Fruit fly (Drosophila melanogaster) whole organism, embryonic: ENCODE results near the gene CG13248.
A peak's percentile ranks its signal among the peaks of the same experiment; 100 is the strongest.

Source experiments
- Atf-2 ChIP-seq: fragments of 200-800 bp; sonication (Bioruptor generic); optimal IDR thresholded peaks from 2 replicates; lab custom pipeline; 2016; ENCODE audit warnings: missing biosample characterization, missing genetic modification characterization
- CG10366 ChIP-seq: fragments of 200-800 bp; sonication (Bioruptor generic); IDR thresholded peaks from 2 replicates; pipeline ENCODE4 v1.3.6; 2022; ENCODE audit warnings: missing biosample characterization, missing genetic modification characterization
- CG11696 ChIP-seq: fragments of 200-800 bp; sonication (Bioruptor generic); IDR thresholded peaks from 2 replicates; pipeline ENCODE4 v1.3.6; 2022; ENCODE audit warnings: missing biosample characterization, missing genetic modification characterization
- CG1233 ChIP-seq: fragments of 200-800 bp; sonication (Bioruptor generic); optimal IDR thresholded peaks from 4 replicates; lab custom pipeline; 2018; ENCODE audit warnings: missing biosample characterization, mild to moderate bottlenecking, missing genetic modification characterization
- CG12659 ChIP-seq: fragments of 200-800 bp; sonication (Bioruptor generic); optimal IDR thresholded peaks from 3 replicates; lab custom pipeline; 2017; ENCODE audit warnings: mild to moderate bottlenecking, missing biosample characterization, missing genetic modification reagents, missing genetic modification characterization
- CG13287 ChIP-seq: fragments of 200-800 bp; sonication (Bioruptor generic); IDR thresholded peaks from 2 replicates; pipeline ENCODE4 v1.3.6; 2022; ENCODE audit warnings: missing biosample characterization, missing genetic modification characterization; ENCODE audit not compliant: partially characterized antibody
- CG17186 ChIP-seq: fragments of 200-800 bp; sonication (Bioruptor generic); optimal IDR thresholded peaks from 3 replicates; lab custom pipeline; 2017; ENCODE audit warnings: missing biosample characterization, missing genetic modification reagents, missing genetic modification characterization
- CG17359 ChIP-seq: fragments of 200-800 bp; sonication (Bioruptor generic); optimal IDR thresholded peaks from 3 replicates; lab custom pipeline; 2018; ENCODE audit warnings: missing biosample characterization, mild to moderate bottlenecking, missing genetic modification characterization, moderate library complexity
- CG17612 ChIP-seq: fragments of 200-800 bp; sonication (Bioruptor generic); IDR thresholded peaks from 2 replicates; pipeline ENCODE4 v1.3.6; 2022; ENCODE audit warnings: missing biosample characterization, missing genetic modification characterization
- CG3726 ChIP-seq: fragments of 200-800 bp; sonication (Bioruptor generic); IDR thresholded peaks from 3 replicates; pipeline ENCODE4, ENCODE4 v1.3.6; 2022; ENCODE audit warnings: missing biosample characterization, missing genetic modification characterization
- CG6654 ChIP-seq: fragments of 200-800 bp; sonication (Bioruptor generic); optimal IDR thresholded peaks from 2 replicates; lab custom pipeline; 2017; ENCODE audit warnings: missing biosample characterization, mild to moderate bottlenecking, missing genetic modification characterization
- CG6791 ChIP-seq: fragments of 200-800 bp; sonication (Bioruptor generic); IDR thresholded peaks from 3 replicates; pipeline ENCODE4 v1.3.6; 2022; ENCODE audit warnings: missing biosample characterization, missing genetic modification characterization; ENCODE audit not compliant: partially characterized antibody
- CG8281 ChIP-seq: fragments of 200-800 bp; sonication (Bioruptor generic); optimal IDR thresholded peaks from 2 replicates; lab custom pipeline; 2018; ENCODE audit warnings: missing biosample characterization, mild to moderate bottlenecking, missing genetic modification characterization, moderate library complexity
- CG9797 ChIP-seq: fragments of 200-800 bp; sonication (Bioruptor generic); optimal IDR thresholded peaks from 3 replicates; lab custom pipeline; 2018; ENCODE audit warnings: missing biosample characterization, mild to moderate bottlenecking, missing genetic modification characterization
- CoRest ChIP-seq: fragments of 200-800 bp; sonication (Bioruptor generic); optimal IDR thresholded peaks from 3 replicates; lab custom pipeline; 2018; ENCODE audit warnings: missing biosample characterization, mild to moderate bottlenecking, missing genetic modification characterization, moderate library complexity
- D19B ChIP-seq: fragments of 200-800 bp; sonication (Bioruptor generic); optimal IDR thresholded peaks from 2 replicates; lab custom pipeline; 2017; ENCODE audit warnings: missing biosample characterization, mild to moderate bottlenecking, missing genetic modification characterization
- Dip3 ChIP-seq: fragments of 200-800 bp; sonication (Bioruptor generic); optimal IDR thresholded peaks from 3 replicates; lab custom pipeline; 2016; ENCODE audit warnings: missing biosample characterization, missing genetic modification characterization
- Doc3 ChIP-seq: fragments of 200-800 bp; sonication (Bioruptor generic); IDR thresholded peaks from 3 replicates; pipeline ENCODE4 v1.3.6; 2022; ENCODE audit warnings: missing biosample characterization, missing genetic modification characterization; ENCODE audit not compliant: partially characterized antibody
- H2.0 ChIP-seq: fragments of 200-800 bp; sonication (Bioruptor generic); IDR thresholded peaks from 2 replicates; pipeline ENCODE4 v1.3.6; 2022; ENCODE audit warnings: missing biosample characterization, missing genetic modification characterization
- HLH54F ChIP-seq: fragments of 200-800 bp; sonication (Bioruptor generic); optimal IDR thresholded peaks from 3 replicates; lab custom pipeline; 2016; ENCODE audit warnings: missing biosample characterization, missing genetic modification characterization
- Hmx ChIP-seq: fragments of 200-800 bp; sonication (Bioruptor generic); optimal IDR thresholded peaks from 2 replicates; lab custom pipeline; 2016; ENCODE audit warnings: missing biosample characterization, missing genetic modification characterization
- Meics ChIP-seq: fragments of 200-800 bp; sonication (Bioruptor generic); optimal IDR thresholded peaks from 2 replicates; lab custom pipeline; 2017; ENCODE audit warnings: missing biosample characterization, mild to moderate bottlenecking, missing genetic modification characterization
- Nf-YC ChIP-seq: fragments of 200-800 bp; optimal IDR thresholded peaks from 3 replicates; lab custom pipeline; 2019; ENCODE audit warnings: missing biosample characterization, mild to moderate bottlenecking, missing genetic modification characterization, moderate library complexity
- Opbp ChIP-seq: fragments of 200-800 bp; sonication (Bioruptor generic); IDR thresholded peaks from 3 replicates; pipeline ENCODE4 v1.3.6; 2022; ENCODE audit warnings: missing biosample characterization, missing genetic modification characterization; ENCODE audit not compliant: partially characterized antibody
- Spps ChIP-seq: fragments of 200-800 bp; sonication (Bioruptor generic); optimal IDR thresholded peaks from 2 replicates; lab custom pipeline; 2018; ENCODE audit warnings: missing biosample characterization, mild to moderate bottlenecking, missing genetic modification characterization
- Trl ChIP-seq, 3 experiments: fragments of >200 bp in 2 of 3; fragments of 200-800 bp in 1 of 3; sonication (Bioruptor generic) in 1 of 3; optimal IDR thresholded peaks; 2 replicates in 1 of 3; 3 replicates in 2 of 3; lab custom pipeline; 2016 to 2017; ENCODE audit warnings: missing biosample characterization in 1 of 3, missing genetic modification characterization in 1 of 3
- Xbp1 ChIP-seq: fragments of 200-800 bp; sonication (Bioruptor generic); optimal IDR thresholded peaks from 3 replicates; lab custom pipeline; 2016; ENCODE audit warnings: missing biosample characterization, mild to moderate bottlenecking, missing genetic modification characterization
- bab2 ChIP-seq: fragments of 200-800 bp; sonication (Bioruptor generic); optimal IDR thresholded peaks from 2 replicates; lab custom pipeline; 2016; ENCODE audit warnings: missing biosample characterization, missing genetic modification characterization
- cad ChIP-seq: fragments of >200 bp; optimal IDR thresholded peaks from 2 replicates; lab custom pipeline; 2017; ENCODE audit warnings: missing biosample characterization, missing genetic modification characterization
- chm ChIP-seq: fragments of 200-800 bp; sonication (Bioruptor generic); IDR thresholded peaks from 2 replicates; pipeline ENCODE4 v1.3.6; 2022; ENCODE audit warnings: missing biosample characterization, missing genetic modification characterization
- cwo ChIP-seq: fragments of 200-800 bp; sonication (Bioruptor generic); optimal IDR thresholded peaks from 3 replicates; lab custom pipeline; 2017; ENCODE audit warnings: missing biosample characterization, missing genetic modification characterization, mild to moderate bottlenecking, moderate library complexity, missing genetic modification reagents
- dmrt11E ChIP-seq: fragments of 200-800 bp; sonication (Bioruptor generic); optimal IDR thresholded peaks from 3 replicates; lab custom pipeline; 2018; ENCODE audit warnings: missing biosample characterization, mild to moderate bottlenecking, missing genetic modification characterization, moderate library complexity
- gem ChIP-seq: fragments of 200-800 bp; sonication (Bioruptor generic); optimal IDR thresholded peaks from 2 replicates; lab custom pipeline; 2019; ENCODE audit warnings: missing biosample characterization, mild to moderate bottlenecking, missing genetic modification characterization, moderate library complexity
- ind ChIP-seq: fragments of 200-800 bp; sonication (Bioruptor generic); optimal IDR thresholded peaks from 3 replicates; lab custom pipeline; 2016; ENCODE audit warnings: missing biosample characterization, missing genetic modification characterization
- lilli ChIP-seq: fragments of 200-800 bp; sonication (Bioruptor generic); optimal IDR thresholded peaks from 3 replicates; lab custom pipeline; 2016; ENCODE audit warnings: missing biosample characterization, missing genetic modification characterization
- maf-S ChIP-seq: fragments of 200-800 bp; sonication (Bioruptor generic); optimal IDR thresholded peaks from 2 replicates; lab custom pipeline; 2016; ENCODE audit warnings: missing biosample characterization, missing genetic modification characterization
- peb ChIP-seq: fragments of 200-800 bp; sonication (Bioruptor generic); IDR thresholded peaks from 2 replicates; pipeline ENCODE4 v1.3.6; 2022; ENCODE audit warnings: missing biosample characterization, missing genetic modification characterization
- pros ChIP-seq: fragments of 200-800 bp; sonication (Bioruptor generic); optimal IDR thresholded peaks from 3 replicates; lab custom pipeline; 2019; ENCODE audit warnings: missing biosample characterization, mild to moderate bottlenecking, missing genetic modification characterization, moderate library complexity
- psq ChIP-seq: fragments of 200-800 bp; sonication (Bioruptor generic); optimal IDR thresholded peaks from 2 replicates; lab custom pipeline; 2017; ENCODE audit warnings: missing biosample characterization, missing genetic modification characterization
- run ChIP-seq: fragments of 200-800 bp; sonication (Bioruptor generic); optimal IDR thresholded peaks from 3 replicates; lab custom pipeline; 2018; ENCODE audit warnings: missing biosample characterization, mild to moderate bottlenecking, missing genetic modification characterization
- scrt ChIP-seq: fragments of 200-800 bp; sonication (Bioruptor generic); optimal IDR thresholded peaks from 2 replicates; lab custom pipeline; 2018; ENCODE audit warnings: missing biosample characterization, mild to moderate bottlenecking, missing genetic modification characterization, moderate library complexity
- sd ChIP-seq: fragments of 200-800 bp; sonication (Bioruptor generic); optimal IDR thresholded peaks from 3 replicates; lab custom pipeline; 2018; ENCODE audit warnings: missing biosample characterization, mild to moderate bottlenecking, missing genetic modification characterization, moderate library complexity
- sens ChIP-seq: fragments of 200-800 bp; sonication (Bioruptor generic); peaks from one replicate; lab custom pipeline; 2016; ENCODE audit warnings: missing biosample characterization, missing genetic modification characterization
- stc ChIP-seq: fragments of 200-800 bp; sonication (Bioruptor generic); IDR thresholded peaks from 2 replicates; pipeline ENCODE4 v1.3.6; 2022; ENCODE audit warnings: missing biosample characterization, missing genetic modification characterization
- tap ChIP-seq: fragments of 200-800 bp; optimal IDR thresholded peaks from 3 replicates; lab custom pipeline; 2019; ENCODE audit warnings: missing biosample characterization, mild to moderate bottlenecking, missing genetic modification characterization, moderate library complexity
- tna ChIP-seq: fragments of 200-800 bp; sonication (Bioruptor generic); IDR thresholded peaks from 2 replicates; pipeline ENCODE4 v1.3.6; 2022; ENCODE audit warnings: missing biosample characterization, missing genetic modification characterization; ENCODE audit not compliant: partially characterized antibody

Gene CG13248

dm6 chr3L:20442674-20443313 lies 32.4 kb upstream of the CG13248 start (continued):
- TF ChIP-seq pros (GFP tag; lab: Kevin White, UChicago): peak; percentile 99
- peak; percentile 24; the same call in 1 of the 3 replicates for TF ChIP-seq CG6791
- peak; percentile 12 for TF ChIP-seq sd
- TF ChIP-seq run (tag; lab: Kevin White, UChicago): no peak
- no peak for TF ChIP-seq Atf-2 (GFP tag; lab: Kevin White, UChicago)
- TF ChIP-seq cwo (GFP tag; lab: Kevin White, UChicago): no peak
- TF ChIP-seq tna (GFP tag; lab: Robert Waterston, UW): peak; percentile 38; the same call in 1 of the 2 replicates
- no peak for TF ChIP-seq stc (GFP tag; lab: Robert Waterston, UW)
- TF ChIP-seq CoRest (tag; lab: Kevin White, UChicago): no peak
- peak; percentile 76 for TF ChIP-seq cad
- peak; percentile 99 for TF ChIP-seq CG6654 (GFP tag; lab: Kevin White, UChicago)
- no peak for TF ChIP-seq Dip3 (GFP tag; lab: Kevin White, UChicago)
- TF ChIP-seq sens (GFP tag; lab: Kevin White, UChicago): no peak
- TF ChIP-seq Trl (optimal IDR thresholded peaks at IDR 0.05; lab: Kevin White, UChicago): peak; percentile 72 to 78
- TF ChIP-seq Trl (GFP tag; optimal IDR thresholded peaks at IDR 0.05; lab: Kevin White, UChicago): no peak
- peak; percentile 47 for TF ChIP-seq scrt

dm6 chr3L:20441632-20442469 lies 31.5 kb upstream of the CG13248 start, which contains the start of gene CG5910:
Gene CG5910, plus strand, starts transcription at chr3L:20442419.
- TF ChIP-seq Nf-YC (tag; lab: Kevin White, UChicago) (peak; percentile 80), CG1233 (GFP tag; lab: Kevin White, UChicago) (peak; percentile 89), CG17359 (peak; percentile 88), CG11696 (GFP tag; lab: Robert Waterston, UW) (peak; percentile 66; the same call in 1 of the 2 replicates), bab2 (GFP tag; lab: Kevin White, UChicago) (peak; percentile 7), CG13287 (no peak), ind (GFP tag; lab: Kevin White, UChicago) (peak; percentile 88), H2.0 (GFP tag; lab: Robert Waterston, UW) (peak; percentile 64), peb (GFP tag; lab: Robert Waterston, UW) (peak; percentile 50; the same call in 1 of the 2 replicates), Spps (peak; percentile 78), chm (peak; percentile 55), Xbp1 (peak; percentile 83), CG3726 (GFP tag; lab: Robert Waterston, UW) (peak; percentile 68; the same call in 2 of the 3 replicates), lilli (peak; percentile 63), CG8281 (tag; lab: Kevin White, UChicago) (peak; percentile 67), D19B (GFP tag; lab: Kevin White, UChicago) (peak; percentile 77), psq (GFP tag; lab: Kevin White, UChicago) (peak; percentile 48), CG17612 (GFP tag; lab: Robert Waterston, UW) (peak; percentile 50; the same call in 1 of the 2 replicates), Opbp (GFP tag; lab: Robert Waterston, UW) (no peak), CG10366 (GFP tag; lab: Robert Waterston, UW) (peak; percentile 66), CG9797 (GFP tag; lab: Kevin White, UChicago) (no peak), maf-S (GFP tag; lab: Kevin White, UChicago) (no peak), CG17186 (no peak), Hmx (GFP tag; lab: Kevin White, UChicago) (no peak), gem (peak; percentile 96), dmrt11E (tag; lab: Kevin White, UChicago) (peak; percentile 91), tap (tag; lab: Kevin White, UChicago) (peak; percentile 85), HLH54F (GFP tag; lab: Kevin White, UChicago) (peak; percentile 21), Doc3 (no peak), CG12659 (peak; percentile 94), Meics (peak; percentile 94), run (tag; lab: Kevin White, UChicago) (peak; percentile 84)
